Worm (Caenorhabditis elegans) whole organism, L3 larva: ENCODE data around the gene K09E3.2.
"Not testable (repeated sequence)": the region's sequence is repeated elsewhere in the genome, so short reads cannot be mapped to it uniquely, and the experiment has no call there.

Source experiments
- ZK546.5 ChIP-seq: sonication (generic microtip); optimal IDR thresholded peaks from 2 replicates; lab custom pipeline; 2017; ENCODE audit warnings: missing biosample characterization, missing genetic modification characterization
- aly-2 ChIP-seq: fragments of 150-350 bp; optimal IDR thresholded peaks from 2 replicates; lab custom pipeline; 2014; ENCODE audit warnings: missing biosample characterization, missing genetic modification characterization
- ama-1 ChIP-seq: fragments of 150-350 bp; optimal IDR thresholded peaks from 2 replicates; lab custom pipeline; 2018
- ceh-28 ChIP-seq: fragments of 150-350 bp; optimal IDR thresholded peaks from 2 replicates; lab custom pipeline; 2014; ENCODE audit warnings: missing biosample characterization, missing genetic modification reagents, missing genetic modification characterization
- ceh-82 ChIP-seq: fragments of 150-350 bp; optimal IDR thresholded peaks from 2 replicates; lab custom pipeline; 2014; ENCODE audit warnings: missing biosample characterization, missing genetic modification characterization
- ceh-9 ChIP-seq: sonication (generic microtip); optimal IDR thresholded peaks from 2 replicates; lab custom pipeline; 2018; ENCODE audit warnings: missing biosample characterization, missing genetic modification characterization
- daf-12 ChIP-seq: fragments of 150-350 bp; optimal IDR thresholded peaks from 2 replicates; lab custom pipeline; 2014; ENCODE audit warnings: missing biosample characterization, missing genetic modification reagents, missing genetic modification characterization
- elt-1 ChIP-seq: fragments of 150-350 bp; optimal IDR thresholded peaks from 2 replicates; lab custom pipeline; 2014; ENCODE audit warnings: missing biosample characterization, missing genetic modification characterization
- elt-2 ChIP-seq: sonication (generic microtip); optimal IDR thresholded peaks from 2 replicates; lab custom pipeline; 2016; ENCODE audit warnings: missing genetic modification reagents, mild to moderate bottlenecking, missing genetic modification characterization, missing compliant biosample characterization
- elt-3 ChIP-seq, 3 experiments: fragments of 150-350 bp in 1 of 3; sonication (generic microtip) in 2 of 3; optimal IDR thresholded peaks; 2 replicates in 2 of 3; 4 replicates in 1 of 3; lab custom pipeline; 2014 to 2017; ENCODE audit warnings: missing biosample characterization in 3 of 3, missing genetic modification characterization in 3 of 3
- eor-1 ChIP-seq, 2 experiments: fragments of 150-350 bp; optimal IDR thresholded peaks; 2 replicates each; lab custom pipeline; 2014 to 2018; ENCODE audit warnings: missing biosample characterization in 2 of 2, missing genetic modification characterization in 2 of 2
- fkh-10 ChIP-seq: sonication (generic microtip); optimal IDR thresholded peaks from 2 replicates; lab custom pipeline; 2017; ENCODE audit warnings: missing biosample characterization, missing genetic modification reagents, missing genetic modification characterization
- fkh-2 ChIP-seq: fragments of 150-350 bp; optimal IDR thresholded peaks from 2 replicates; lab custom pipeline; 2014; ENCODE audit warnings: missing biosample characterization, missing genetic modification reagents, missing genetic modification characterization
- fos-1 ChIP-seq: fragments of 150-350 bp; optimal IDR thresholded peaks from 2 replicates; lab custom pipeline; 2014; ENCODE audit warnings: missing biosample characterization, missing genetic modification characterization
- lin-15B ChIP-seq: fragments of 150-350 bp; optimal IDR thresholded peaks from 2 replicates; lab custom pipeline; 2014; ENCODE audit warnings: missing biosample characterization, missing genetic modification characterization
- lin-39 ChIP-seq: fragments of 150-350 bp; optimal IDR thresholded peaks from 2 replicates; lab custom pipeline; 2018; ENCODE audit warnings: missing biosample characterization, missing genetic modification reagents, missing genetic modification characterization
- lsy-12 ChIP-seq: sonication (generic microtip); optimal IDR thresholded peaks from 2 replicates; lab custom pipeline; 2016; ENCODE audit warnings: mild to moderate bottlenecking, missing genetic modification characterization, missing compliant biosample characterization
- mdl-1 ChIP-seq: fragments of 150-350 bp; optimal IDR thresholded peaks from 2 replicates; lab custom pipeline; 2014; ENCODE audit warnings: missing biosample characterization, missing genetic modification characterization
- nhr-11 ChIP-seq: fragments of 150-350 bp; optimal IDR thresholded peaks from 2 replicates; lab custom pipeline; 2014; ENCODE audit warnings: missing biosample characterization, missing genetic modification characterization
- nhr-23 ChIP-seq: fragments of 150-350 bp; optimal IDR thresholded peaks from 2 replicates; lab custom pipeline; 2014; ENCODE audit warnings: missing biosample characterization, missing genetic modification reagents, missing genetic modification characterization
- nhr-237 ChIP-seq: fragments of 150-350 bp; optimal IDR thresholded peaks from 2 replicates; lab custom pipeline; 2014; ENCODE audit warnings: missing biosample characterization, missing genetic modification characterization
- nhr-43 ChIP-seq: sonication (generic microtip); optimal IDR thresholded peaks from 2 replicates; lab custom pipeline; 2016; ENCODE audit warnings: mild to moderate bottlenecking, missing genetic modification characterization, missing compliant biosample characterization; ENCODE audit not compliant: poor library complexity, severe bottlenecking
- nhr-67 ChIP-seq: fragments of 150-350 bp; optimal IDR thresholded peaks from 2 replicates; lab custom pipeline; 2014; ENCODE audit warnings: missing biosample characterization, missing genetic modification characterization
- nhr-77 ChIP-seq: fragments of 150-350 bp; optimal IDR thresholded peaks from 2 replicates; lab custom pipeline; 2014; ENCODE audit warnings: missing biosample characterization, missing genetic modification characterization
- pha-4 ChIP-seq: fragments of 150-350 bp; optimal IDR thresholded peaks from 2 replicates; lab custom pipeline; 2014; ENCODE audit warnings: missing biosample characterization, missing genetic modification reagents, missing genetic modification characterization
- pqm-1 ChIP-seq: fragments of 150-350 bp; optimal IDR thresholded peaks from 2 replicates; lab custom pipeline; 2017; ENCODE audit warnings: missing biosample characterization, missing genetic modification characterization, inconsistent platforms
- sea-2 ChIP-seq: fragments of 150-350 bp; sonication (generic microtip); optimal IDR thresholded peaks from 4 replicates; lab custom pipeline; 2014; ENCODE audit warnings: missing biosample characterization, missing genetic modification reagents, missing genetic modification characterization
- skn-1 ChIP-seq: fragments of 150-350 bp; optimal IDR thresholded peaks from 2 replicates; lab custom pipeline; 2014; ENCODE audit warnings: missing biosample characterization, missing genetic modification characterization
- tbx-2 ChIP-seq: sonication (generic microtip); optimal IDR thresholded peaks from 2 replicates; lab custom pipeline; 2016; ENCODE audit warnings: mild to moderate bottlenecking, missing genetic modification characterization, missing compliant biosample characterization
- unc-62 ChIP-seq: fragments of 150-350 bp; sonication (generic microtip); optimal IDR thresholded peaks from 4 replicates; lab custom pipeline; 2014; ENCODE audit warnings: missing biosample characterization, missing genetic modification reagents, missing genetic modification characterization
- zag-1 ChIP-seq: fragments of 150-350 bp; optimal IDR thresholded peaks from 2 replicates; lab custom pipeline; 2014; ENCODE audit warnings: missing biosample characterization, missing genetic modification characterization
- ztf-11 ChIP-seq: fragments of 150-350 bp; optimal IDR thresholded peaks from 2 replicates; lab custom pipeline; 2014; ENCODE audit warnings: missing biosample characterization, missing genetic modification characterization
- ztf-4 ChIP-seq: fragments of 150-350 bp; optimal IDR thresholded peaks from 2 replicates; lab custom pipeline; 2014; ENCODE audit warnings: missing biosample characterization, missing genetic modification characterization

The K09E3.2 gene

ce11 chrX:17117359-17117758 lies at the start of gene K09E3.2:
K09E3.2 (plus strand) TSS chrX:17117659.
- not testable (repeated sequence) for TF ChIP-seq elt-3 (tag; optimal IDR thresholded peaks at IDR 0.05; lab: Kevin White, UChicago); ztf-4 (tag; lab: Kevin White, UChicago); elt-1

- TF ChIP-seq nhr-23 (tag; lab: Kevin White, UChicago) (peak; percentile 34), mdl-1 (no peak)
Measured at ce11 chrX:17070495-17070894, 47.0 kb upstream of the K09E3.2 start.

ce11 chrX:17072088-17072487 lies 45.4 kb upstream of the K09E3.2 start, which contains the start of gene C30G4.4:
C30G4.4 (minus strand) TSS chrX:17072188.
- TF ChIP-seq daf-12 (tag; lab: Kevin White, UChicago): no peak
- TF ChIP-seq nhr-77 (tag; lab: Kevin White, UChicago): no peak
- no peak for TF ChIP-seq aly-2 (tag; lab: Kevin White, UChicago)
- TF ChIP-seq ama-1: no peak
- TF ChIP-seq ztf-11 (tag; lab: Kevin White, UChicago): no peak
- no peak for TF ChIP-seq nhr-237
- no peak for TF ChIP-seq ceh-82 (tag; lab: Kevin White, UChicago)
- no peak for TF ChIP-seq nhr-67 (tag; lab: Kevin White, UChicago)
- TF ChIP-seq nhr-43 (tag; lab: Kevin White, UChicago): no peak
- no peak for TF ChIP-seq lin-15B
- TF ChIP-seq ceh-9 (tag; lab: Kevin White, UChicago): no peak
- no peak for TF ChIP-seq ZK546.5 (tag; lab: Kevin White, UChicago)
- no peak for TF ChIP-seq ceh-28
- TF ChIP-seq zag-1 (tag; lab: Kevin White, UChicago): no peak
- TF ChIP-seq pqm-1 (tag; lab: Kevin White, UChicago): no peak
- no peak for TF ChIP-seq fos-1 (tag; lab: Kevin White, UChicago)
- TF ChIP-seq lsy-12 (tag; lab: Kevin White, UChicago): no peak
- no peak for TF ChIP-seq skn-1
- TF ChIP-seq unc-62 (GFP tag; lab: Kevin White, UChicago): no peak
- no peak for TF ChIP-seq sea-2 (GFP tag; lab: Kevin White, UChicago)

ce11 chrX:17080635-17081376 lies 36.7 kb upstream of the K09E3.2 start, which contains the start of the genes irld-23 and C08A9.10:
irld-23 (minus strand) TSS chrX:17080685.
C08A9.10 (plus strand) TSS chrX:17081179.
- TF ChIP-seq nhr-67 (tag; lab: Kevin White, UChicago) (no peak), elt-3 (tag; optimal IDR thresholded peaks at IDR 0.05; lab: Kevin White, UChicago) (no peak), fos-1 (tag; lab: Kevin White, UChicago) (no peak), eor-1 (tag; optimal IDR thresholded peaks at IDR 0.05; lab: Kevin White, UChicago) (no peak), elt-2 (tag; lab: Kevin White, UChicago) (no peak), nhr-11 (tag; lab: Kevin White, UChicago) (no peak), tbx-2 (no peak), fkh-2 (tag; lab: Kevin White, UChicago) (no peak), mdl-1 (no peak), nhr-43 (tag; lab: Kevin White, UChicago) (no peak), nhr-237 (no peak), lin-15B (no peak), ama-1 (no peak), ceh-28 (no peak), fkh-10 (GFP tag; lab: Kevin White, UChicago) (no peak)

ce11 chrX:17092416-17092815 lies 25.0 kb upstream of the K09E3.2 start, which contains the start of gene sod-3:
sod-3 (plus strand) TSS chrX:17092753.
- TF ChIP-seq fkh-2 (tag; lab: Kevin White, UChicago): no peak
- TF ChIP-seq lin-39 (tag; lab: Kevin White, UChicago): peak; percentile 15
- peak; percentile 57 for TF ChIP-seq pha-4 (tag; lab: Kevin White, UChicago)
- TF ChIP-seq, all 47 proteins: peak for 2
